1 fruit fly cellular context compared by ENCODE assay signal in genomic region chr3L:18242096-18242495, dm6.
A peak's percentile ranks its signal among the peaks of the same experiment; 100 is the strongest.
TF ChIP-seq lines count a peak whose summit lies in the region.

No protein-coding gene starts in this region.

TF ChIP-seq in whole organism, embryonic, 481 proteins besides CTCF, POLR2A, EP300 and RAD21 (continued from another document and continues in another):
- no peak for TF ChIP-seq knrl (GFP tag; IDR thresholded peaks at IDR 0.05; lab: Robert Waterston, UW; ENCODE audit: partially characterized antibody)
- TF ChIP-seq psq (GFP tag; optimal IDR thresholded peaks at IDR 0.05; lab: Kevin White, UChicago) = no peak
- TF ChIP-seq CG18619 (GFP tag; optimal IDR thresholded peaks at IDR 0.05; lab: Kevin White, UChicago) = no peak
- no peak for TF ChIP-seq slbo (GFP tag; IDR thresholded peaks at IDR 0.05; lab: Robert Waterston, UW)
- 0 out of 2 replicates have a peak, but pooled peaks have one; percentile 6 for TF ChIP-seq CG11696 (GFP tag; IDR thresholded peaks at IDR 0.05; lab: Robert Waterston, UW)
- TF ChIP-seq ro (GFP tag; IDR thresholded peaks at IDR 0.05; lab: Robert Waterston, UW) = no peak
- no peak for TF ChIP-seq Hr39 (optimal IDR thresholded peaks at IDR 0.05; lab: Kevin White, UChicago)
- TF ChIP-seq Atf6 (GFP tag; IDR thresholded peaks at IDR 0.05; lab: Robert Waterston, UW) = no peak
- no peak for TF ChIP-seq CG4854 (GFP tag; optimal IDR thresholded peaks at IDR 0.05; lab: Kevin White, UChicago)
- no peak for TF ChIP-seq CG6272 (GFP tag; IDR thresholded peaks at IDR 0.05; lab: Robert Waterston, UW)
- TF ChIP-seq Hsf (GFP tag; optimal IDR thresholded peaks at IDR 0.05; lab: Kevin White, UChicago) = no peak
- TF ChIP-seq fd102C (GFP tag; optimal IDR thresholded peaks at IDR 0.05; lab: Kevin White, UChicago) = peak; percentile 90
- TF ChIP-seq Antp (GFP tag; optimal IDR thresholded peaks at IDR 0.05; lab: Kevin White, UChicago) = no peak
- peak; percentile 40 for TF ChIP-seq CG1233 (GFP tag; optimal IDR thresholded peaks at IDR 0.05; lab: Kevin White, UChicago)
- peak; percentile 9 for TF ChIP-seq Sry-β (GFP tag; optimal IDR thresholded peaks at IDR 0.05; lab: Kevin White, UChicago)
- peak; percentile 42 for TF ChIP-seq unpg (GFP tag; optimal IDR thresholded peaks at IDR 0.05; lab: Kevin White, UChicago)
- TF ChIP-seq CG9797 (GFP tag; optimal IDR thresholded peaks at IDR 0.05; lab: Kevin White, UChicago) = no peak
- no peak for TF ChIP-seq Fer1 (GFP tag; optimal IDR thresholded peaks at IDR 0.05; lab: Kevin White, UChicago)
- TF ChIP-seq Usf (GFP tag; optimal IDR thresholded peaks at IDR 0.05; lab: Kevin White, UChicago) = no peak
- TF ChIP-seq CG5245 (GFP tag; optimal IDR thresholded peaks at IDR 0.05; lab: Kevin White, UChicago) = no peak
- TF ChIP-seq Fer3 (tag; optimal IDR thresholded peaks at IDR 0.05; lab: Kevin White, UChicago) = no peak
- TF ChIP-seq CG9437 (GFP tag; optimal IDR thresholded peaks at IDR 0.05; lab: Kevin White, UChicago) = no peak
- TF ChIP-seq eve (GFP tag; optimal IDR thresholded peaks at IDR 0.05; lab: Kevin White, UChicago) = no peak
- no peak for TF ChIP-seq CG11093 (GFP tag; IDR thresholded peaks at IDR 0.05; lab: Robert Waterston, UW)
- TF ChIP-seq seq (GFP tag; IDR thresholded peaks at IDR 0.05; lab: Robert Waterston, UW) = no peak
- TF ChIP-seq HmgZ (tag; optimal IDR thresholded peaks at IDR 0.05; lab: Kevin White, UChicago) = no peak
- peak; percentile 27; the same call in 1 of the 2 replicates for TF ChIP-seq CG11247 (GFP tag; IDR thresholded peaks at IDR 0.05; lab: Robert Waterston, UW)
- TF ChIP-seq CG3407 (GFP tag; optimal IDR thresholded peaks at IDR 0.05; lab: Kevin White, UChicago) = peak; percentile 64
- peak; percentile 1 for TF ChIP-seq pros (GFP tag; optimal IDR thresholded peaks at IDR 0.05; lab: Kevin White, UChicago)
- peak; percentile 68 for TF ChIP-seq CG15601 (tag; optimal IDR thresholded peaks at IDR 0.05; lab: Kevin White, UChicago)
- TF ChIP-seq cg (GFP tag; optimal IDR thresholded peaks at IDR 0.05; lab: Kevin White, UChicago) = no peak
- TF ChIP-seq Ravus (GFP tag; IDR thresholded peaks at IDR 0.05; lab: Robert Waterston, UW) = no peak
- TF ChIP-seq usp (GFP tag; optimal IDR thresholded peaks at IDR 0.05; lab: Kevin White, UChicago) = no peak
- no peak for TF ChIP-seq crol (GFP tag; IDR thresholded peaks at IDR 0.05; lab: Robert Waterston, UW)
- no peak for TF ChIP-seq tx (GFP tag; optimal IDR thresholded peaks at IDR 0.05; lab: Kevin White, UChicago)
- no peak for TF ChIP-seq pita (GFP tag; optimal IDR thresholded peaks at IDR 0.05; lab: Kevin White, UChicago)
- no peak for TF ChIP-seq dmrt99B (tag; optimal IDR thresholded peaks at IDR 0.05; lab: Kevin White, UChicago)
- no peak for TF ChIP-seq Atf-2 (GFP tag; optimal IDR thresholded peaks at IDR 0.05; lab: Kevin White, UChicago)
- TF ChIP-seq ara (GFP tag; IDR thresholded peaks at IDR 0.05; lab: Robert Waterston, UW) = peak; percentile 31; the same call in 1 of the 2 replicates
- TF ChIP-seq Hand (GFP tag; optimal IDR thresholded peaks at IDR 0.05; lab: Kevin White, UChicago) = no peak
- TF ChIP-seq stwl (tag; optimal IDR thresholded peaks at IDR 0.05; lab: Kevin White, UChicago) = peak; percentile 14
- no peak for TF ChIP-seq Bdp1 (GFP tag; optimal IDR thresholded peaks at IDR 0.05; lab: Kevin White, UChicago)
- TF ChIP-seq CG5180 (GFP tag; optimal IDR thresholded peaks at IDR 0.05; lab: Kevin White, UChicago) = no peak
- TF ChIP-seq bbx (GFP tag; IDR thresholded peaks at IDR 0.05; lab: Robert Waterston, UW; ENCODE audit: partially characterized antibody) = no peak
- TF ChIP-seq zf30C (GFP tag; optimal IDR thresholded peaks at IDR 0.05; lab: Kevin White, UChicago) = no peak
- TF ChIP-seq CG8359 (GFP tag; optimal IDR thresholded peaks at IDR 0.05; lab: Kevin White, UChicago; ENCODE audit: borderline replicate concordance) = peak; percentile 11
- peak; percentile 45 for TF ChIP-seq Spps (tag; optimal IDR thresholded peaks at IDR 0.05; lab: Kevin White, UChicago)
- no peak for TF ChIP-seq CG7556 (GFP tag; optimal IDR thresholded peaks at IDR 0.05; lab: Kevin White, UChicago)
- no peak for TF ChIP-seq disco-r (GFP tag; optimal IDR thresholded peaks at IDR 0.05; lab: Kevin White, UChicago)
- TF ChIP-seq ind (GFP tag; optimal IDR thresholded peaks at IDR 0.05; lab: Kevin White, UChicago) = no peak
- no peak for TF ChIP-seq CG3847 (GFP tag; IDR thresholded peaks at IDR 0.05; lab: Robert Waterston, UW)
- no peak for TF ChIP-seq sr (GFP tag; IDR thresholded peaks at IDR 0.05; lab: Robert Waterston, UW)
- no peak for TF ChIP-seq CG11560 (tag; IDR thresholded peaks at IDR 0.05; lab: Robert Waterston, UW)
- no peak for TF ChIP-seq CG18599 (GFP tag; optimal IDR thresholded peaks at IDR 0.05; lab: Kevin White, UChicago)
- no peak for TF ChIP-seq Chrac-16 (GFP tag; optimal IDR thresholded peaks at IDR 0.05; lab: Kevin White, UChicago)
- no peak for TF ChIP-seq sens-2 (GFP tag; IDR thresholded peaks at IDR 0.05; lab: Robert Waterston, UW)
- TF ChIP-seq CG11723 (GFP tag; optimal IDR thresholded peaks at IDR 0.05; lab: Kevin White, UChicago) = peak; percentile 26
- peak; percentile 33 for TF ChIP-seq Nf-YB (GFP tag; optimal IDR thresholded peaks at IDR 0.05; lab: Kevin White, UChicago)
- TF ChIP-seq CG2116 (GFP tag; optimal IDR thresholded peaks at IDR 0.05; lab: Kevin White, UChicago) = peak; percentile 18
- no peak for TF ChIP-seq TFAM (GFP tag; optimal IDR thresholded peaks at IDR 0.05; lab: Kevin White, UChicago)
- TF ChIP-seq CG3726 (GFP tag; IDR thresholded peaks at IDR 0.05; lab: Robert Waterston, UW) = no peak
- no peak for TF ChIP-seq Xbp1 (GFP tag; optimal IDR thresholded peaks at IDR 0.05; lab: Kevin White, UChicago)
- no peak for TF ChIP-seq CG11085 (GFP tag; IDR thresholded peaks at IDR 0.05; lab: Robert Waterston, UW)
- TF ChIP-seq tna (GFP tag; IDR thresholded peaks at IDR 0.05; lab: Robert Waterston, UW; ENCODE audit: partially characterized antibody) = no peak
- TF ChIP-seq CG7745 (tag; optimal IDR thresholded peaks at IDR 0.05; lab: Kevin White, UChicago) = peak; percentile 83
- 0 out of 3 replicates have a peak, but pooled peaks have one; percentile 33 for TF ChIP-seq zfh1 (GFP tag; IDR thresholded peaks at IDR 0.05; lab: Robert Waterston, UW)
- TF ChIP-seq wek (GFP tag; optimal IDR thresholded peaks at IDR 0.05; lab: Kevin White, UChicago) = peak; percentile 52
- TF ChIP-seq CG6254 (GFP tag; optimal IDR thresholded peaks at IDR 0.05; lab: Kevin White, UChicago) = peak; percentile 47
- TF ChIP-seq Vsx1 (GFP tag; optimal IDR thresholded peaks at IDR 0.05; lab: Kevin White, UChicago) = peak; percentile 63
- no peak for TF ChIP-seq danr (GFP tag; IDR thresholded peaks at IDR 0.05; lab: Robert Waterston, UW)
- no peak for TF ChIP-seq sob (GFP tag; IDR thresholded peaks at IDR 0.05; lab: Robert Waterston, UW)
- TF ChIP-seq prd (optimal IDR thresholded peaks at IDR 0.05; lab: Kevin White, UChicago) = no peak
- TF ChIP-seq prd (GFP tag; IDR thresholded peaks at IDR 0.05; lab: Robert Waterston, UW) = peak; percentile 24; the same call in 1 of the 3 replicates
- TF ChIP-seq CG1832 (GFP tag; optimal IDR thresholded peaks at IDR 0.05; lab: Kevin White, UChicago) = no peak
- TF ChIP-seq luna (GFP tag; optimal IDR thresholded peaks at IDR 0.05; lab: Kevin White, UChicago) = no peak
- TF ChIP-seq CG13123 (GFP tag; optimal IDR thresholded peaks at IDR 0.05; lab: Kevin White, UChicago) = no peak
- TF ChIP-seq Hmr (GFP tag; optimal IDR thresholded peaks at IDR 0.05; lab: Kevin White, UChicago) = no peak
- TF ChIP-seq sc (optimal IDR thresholded peaks at IDR 0.05; lab: Kevin White, UChicago) = no peak
- peak; percentile 37 for TF ChIP-seq sc (GFP tag; optimal IDR thresholded peaks at IDR 0.05; lab: Kevin White, UChicago)
- no peak for TF ChIP-seq Stat92E (GFP tag; optimal IDR thresholded peaks at IDR 0.05; lab: Kevin White, UChicago)
- TF ChIP-seq Ptx1 (GFP tag; IDR thresholded peaks at IDR 0.05; lab: Robert Waterston, UW) = no peak
- TF ChIP-seq ERR (GFP tag; optimal IDR thresholded peaks at IDR 0.05; lab: Kevin White, UChicago) = no peak
- no peak for TF ChIP-seq CG6175 (GFP tag; IDR thresholded peaks at IDR 0.05; lab: Robert Waterston, UW)
- no peak for TF ChIP-seq Rx (GFP tag; IDR thresholded peaks at IDR 0.05; lab: Robert Waterston, UW)
- TF ChIP-seq phol (tag; optimal IDR thresholded peaks at IDR 0.05; lab: Kevin White, UChicago) = no peak
- TF ChIP-seq shn (GFP tag; optimal IDR thresholded peaks at IDR 0.05; lab: Kevin White, UChicago) = no peak
- TF ChIP-seq pho (GFP tag; optimal IDR thresholded peaks at IDR 0.05; lab: Kevin White, UChicago) = no peak
- no peak for TF ChIP-seq CG1792 (GFP tag; optimal IDR thresholded peaks at IDR 0.05; lab: Kevin White, UChicago)
- peak; percentile 68 for TF ChIP-seq HLHmδ (GFP tag; optimal IDR thresholded peaks at IDR 0.05; lab: Kevin White, UChicago)
- peak; percentile 34 for TF ChIP-seq CG12104 (GFP tag; optimal IDR thresholded peaks at IDR 0.05; lab: Kevin White, UChicago)
- TF ChIP-seq CG6689 (GFP tag; IDR thresholded peaks at IDR 0.05; lab: Robert Waterston, UW) = no peak
- TF ChIP-seq CG10267 (tag; optimal IDR thresholded peaks at IDR 0.05; lab: Kevin White, UChicago) = no peak
- no peak for TF ChIP-seq Drgx (GFP tag; IDR thresholded peaks at IDR 0.05; lab: Robert Waterston, UW)
- TF ChIP-seq oc (tag; optimal IDR thresholded peaks at IDR 0.05; lab: Kevin White, UChicago) = no peak
- TF ChIP-seq sens (GFP tag; lab: Kevin White, UChicago) = peak; percentile 79
- no peak for TF ChIP-seq CG3838 (GFP tag; optimal IDR thresholded peaks at IDR 0.05; lab: Kevin White, UChicago)
- TF ChIP-seq Abd-B (GFP tag; optimal IDR thresholded peaks at IDR 0.05; lab: Kevin White, UChicago) = no peak
- TF ChIP-seq CG17568 (GFP tag; optimal IDR thresholded peaks at IDR 0.05; lab: Kevin White, UChicago) = peak; percentile 25
- no peak for TF ChIP-seq pnt (GFP tag; optimal IDR thresholded peaks at IDR 0.05; lab: Kevin White, UChicago)
- TF ChIP-seq CG4360 (GFP tag; IDR thresholded peaks at IDR 0.05; lab: Robert Waterston, UW) = no peak
- no peak for TF ChIP-seq C15 (GFP tag; IDR thresholded peaks at IDR 0.05; lab: Robert Waterston, UW)
- no peak for TF ChIP-seq Trl (optimal IDR thresholded peaks at IDR 0.05; lab: Kevin White, UChicago)
- peak; percentile 25 for TF ChIP-seq Trl (GFP tag; optimal IDR thresholded peaks at IDR 0.05; lab: Kevin White, UChicago)
- no peak for TF ChIP-seq CG7357 (GFP tag; IDR thresholded peaks at IDR 0.05; lab: Robert Waterston, UW)
- TF ChIP-seq E2f1 (GFP tag; IDR thresholded peaks at IDR 0.05; lab: Robert Waterston, UW) = no peak
- TF ChIP-seq NK7.1 (GFP tag; optimal IDR thresholded peaks at IDR 0.05; lab: Kevin White, UChicago) = no peak
- no peak for TF ChIP-seq mld (GFP tag; IDR thresholded peaks at IDR 0.05; lab: Robert Waterston, UW; ENCODE audit: partially characterized antibody)
- no peak for TF ChIP-seq Atf3 (GFP tag; optimal IDR thresholded peaks at IDR 0.05; lab: Kevin White, UChicago)
- TF ChIP-seq CG15514 (GFP tag; optimal IDR thresholded peaks at IDR 0.05; lab: Kevin White, UChicago) = no peak
- no peak for TF ChIP-seq CG32772 (GFP tag; IDR thresholded peaks at IDR 0.05; lab: Robert Waterston, UW)
- peak; percentile 14 for TF ChIP-seq CG2678 (tag; optimal IDR thresholded peaks at IDR 0.05; lab: Kevin White, UChicago)
- TF ChIP-seq pzg (GFP tag; optimal IDR thresholded peaks at IDR 0.05; lab: Kevin White, UChicago) = no peak
- TF ChIP-seq ftz-f1 (GFP tag; optimal IDR thresholded peaks at IDR 0.05; lab: Kevin White, UChicago) = no peak
- no peak for TF ChIP-seq Max (GFP tag; optimal IDR thresholded peaks at IDR 0.05; lab: Kevin White, UChicago)
- TF ChIP-seq ase (GFP tag; IDR thresholded peaks at IDR 0.05; lab: Robert Waterston, UW) = no peak
- no peak for TF ChIP-seq hth (optimal IDR thresholded peaks at IDR 0.05; lab: Kevin White, UChicago)
- no peak for TF ChIP-seq vvl (GFP tag; IDR thresholded peaks at IDR 0.05; lab: Robert Waterston, UW)
- TF ChIP-seq CG9215 (GFP tag; IDR thresholded peaks at IDR 0.05; lab: Robert Waterston, UW) = no peak
- no peak for TF ChIP-seq vnd (GFP tag; IDR thresholded peaks at IDR 0.05; lab: Robert Waterston, UW; ENCODE audit: partially characterized antibody)
- 0 out of 3 replicates have a peak, but pooled peaks have one; percentile 29 for TF ChIP-seq Optix (GFP tag; IDR thresholded peaks at IDR 0.05; lab: Robert Waterston, UW)
- no peak for TF ChIP-seq CG12236 (GFP tag; optimal IDR thresholded peaks at IDR 0.05; lab: Kevin White, UChicago)
- no peak for TF ChIP-seq CG13624 (GFP tag; optimal IDR thresholded peaks at IDR 0.05; lab: Kevin White, UChicago)
- peak in 1 of 2 experiments; percentile 71 for TF ChIP-seq tll (GFP tag; optimal IDR thresholded peaks at IDR 0.05; lab: Kevin White, UChicago)
- TF ChIP-seq CG15269 (tag; optimal IDR thresholded peaks at IDR 0.05; lab: Kevin White, UChicago) = no peak
- TF ChIP-seq Scr (GFP tag; IDR thresholded peaks at IDR 0.05; lab: Robert Waterston, UW; ENCODE audit: partially characterized antibody) = no peak
- TF ChIP-seq CG13775 (GFP tag; optimal IDR thresholded peaks at IDR 0.05; lab: Kevin White, UChicago) = no peak
- TF ChIP-seq HLH4C (GFP tag; IDR thresholded peaks at IDR 0.05; lab: Robert Waterston, UW; ENCODE audit: partially characterized antibody) = no peak
- TF ChIP-seq gfzf (GFP tag; optimal IDR thresholded peaks at IDR 0.05; lab: Kevin White, UChicago) = no peak
- TF ChIP-seq CG8765 (GFP tag; IDR thresholded peaks at IDR 0.05; lab: Robert Waterston, UW) = no peak
- no peak for TF ChIP-seq slou (GFP tag; optimal IDR thresholded peaks at IDR 0.05; lab: Kevin White, UChicago)
- peak; percentile 73 for TF ChIP-seq dmrt11E (tag; optimal IDR thresholded peaks at IDR 0.05; lab: Kevin White, UChicago)
- TF ChIP-seq CG8089 (GFP tag; optimal IDR thresholded peaks at IDR 0.05; lab: Kevin White, UChicago) = peak; percentile 43
- TF ChIP-seq Opbp (GFP tag; IDR thresholded peaks at IDR 0.05; lab: Robert Waterston, UW; ENCODE audit: partially characterized antibody) = no peak
- no peak for TF ChIP-seq CG12942 (GFP tag; optimal IDR thresholded peaks at IDR 0.05; lab: Kevin White, UChicago)
- no peak for TF ChIP-seq CG32532 (GFP tag; IDR thresholded peaks at IDR 0.05; lab: Robert Waterston, UW)
- TF ChIP-seq grau (tag; optimal IDR thresholded peaks at IDR 0.05; lab: Kevin White, UChicago) = no peak
- TF ChIP-seq onecut (GFP tag; IDR thresholded peaks at IDR 0.05; lab: Robert Waterston, UW) = peak; percentile 37; the same call in 1 of the 2 replicates
- TF ChIP-seq z (GFP tag; IDR thresholded peaks at IDR 0.05; lab: Robert Waterston, UW) = no peak
